Worm (Caenorhabditis elegans): Measurements from ENCODE around the gene srw-103.

The srw-103 gene

DNA sequence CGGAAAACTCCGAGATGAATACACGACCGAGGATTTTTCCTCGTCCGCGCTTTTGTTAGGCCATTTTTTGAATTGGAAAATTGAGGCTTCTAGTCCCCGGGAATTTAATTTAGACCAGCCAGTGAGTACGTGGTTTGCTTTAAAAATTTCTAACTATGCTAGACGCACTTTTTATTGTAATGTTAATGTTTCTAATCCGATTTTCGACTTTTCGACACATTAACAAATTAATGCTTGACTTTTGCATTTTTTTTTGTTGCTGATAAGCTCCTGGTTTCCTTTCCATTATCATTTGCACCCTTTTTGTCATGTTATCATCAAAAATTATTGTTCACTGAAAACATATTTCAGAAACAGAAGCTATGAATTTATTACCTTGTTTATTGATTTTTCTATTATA, 39.9 kb downstream of the srw-103 start, which contains the start of gene clec-204:
Gene clec-204, plus strand, starts transcription at position 301 of the 400 bp plus-strand sequence.
- no peak for TF ChIP-seq sdz-12 (GFP tag; optimal IDR thresholded peaks at IDR 0.05)
- TF ChIP-seq lsy-2 (tag; optimal IDR thresholded peaks at IDR 0.05), result no peak
- TF ChIP-seq lin-13 (GFP tag; optimal IDR thresholded peaks at IDR 0.05), result no peak
- no peak for TF ChIP-seq tra-1 (GFP tag; IDR thresholded peaks at IDR 0.05)
- no peak for TF ChIP-seq hmg-1.1 (GFP tag; IDR thresholded peaks at IDR 0.05)
- no peak for TF ChIP-seq zip-2 (tag; optimal IDR thresholded peaks at IDR 0.05)
- TF ChIP-seq fos-1 (tag; optimal IDR thresholded peaks at IDR 0.05), result no peak
- TF ChIP-seq pqm-1 (tag; optimal IDR thresholded peaks at IDR 0.05), result peak; percentile 55
- TF ChIP-seq daf-8 (GFP tag; IDR thresholded peaks at IDR 0.05), result no peak
- TF ChIP-seq aha-1 (tag), result peak; percentile 23
- TF ChIP-seq mxl-2 (GFP tag; conservative IDR thresholded peaks at IDR 0.05), result no peak

DNA sequence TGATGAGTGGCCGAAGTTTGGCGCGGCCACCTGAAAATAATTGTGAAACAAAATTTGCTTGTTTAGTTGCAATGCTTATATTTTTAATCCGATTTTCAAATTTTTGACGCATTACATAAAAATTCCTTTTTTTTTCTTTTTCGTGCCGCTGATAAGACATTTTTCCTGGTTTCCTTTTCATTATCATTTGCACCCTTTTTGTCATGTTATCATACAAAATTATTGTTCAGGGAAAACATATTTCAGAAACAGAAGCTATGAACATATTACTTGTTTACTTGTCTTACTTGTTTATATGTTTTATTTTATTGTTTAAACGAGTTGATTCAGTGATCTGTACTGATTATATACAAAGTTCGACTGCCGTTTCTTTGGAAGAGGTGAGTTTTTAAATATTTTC, 43.7 kb downstream of the srw-103 start, which contains the start of gene clec-205:
Gene clec-205, plus strand, starts transcription at position 212 of the 400 bp plus-strand sequence.
- TF ChIP-seq daf-16 (GFP tag; optimal IDR thresholded peaks at IDR 0.05) (no peak), daf-16 (tag; optimal IDR thresholded peaks at IDR 0.05) (peak; percentile 86), lsy-2 (tag; optimal IDR thresholded peaks at IDR 0.05) (no peak), hmg-1.1 (GFP tag; IDR thresholded peaks at IDR 0.05) (no peak), ztf-11 (tag; optimal IDR thresholded peaks at IDR 0.05) (no peak), mep-1 (tag; optimal IDR thresholded peaks at IDR 0.05) (no peak), pha-4 (GFP tag; IDR thresholded peaks at IDR 0.05) (no peak), pha-4 (tag; optimal IDR thresholded peaks at IDR 0.05) (no peak), madf-9 (GFP tag; conservative IDR thresholded peaks at IDR 0.05) (no peak), nhr-77 (tag; optimal IDR thresholded peaks at IDR 0.05) (peak; percentile 1), dmd-6 (GFP tag; IDR thresholded peaks at IDR 0.05) (peak; percentile 36; the same call in 1 of the 2 replicates), nhr-28 (tag; optimal IDR thresholded peaks at IDR 0.05) (peak; percentile 39), pqm-1 (tag; optimal IDR thresholded peaks at IDR 0.05) (peak; percentile 53), hif-1 (tag; optimal IDR thresholded peaks at IDR 0.05) (no peak)

DNA sequence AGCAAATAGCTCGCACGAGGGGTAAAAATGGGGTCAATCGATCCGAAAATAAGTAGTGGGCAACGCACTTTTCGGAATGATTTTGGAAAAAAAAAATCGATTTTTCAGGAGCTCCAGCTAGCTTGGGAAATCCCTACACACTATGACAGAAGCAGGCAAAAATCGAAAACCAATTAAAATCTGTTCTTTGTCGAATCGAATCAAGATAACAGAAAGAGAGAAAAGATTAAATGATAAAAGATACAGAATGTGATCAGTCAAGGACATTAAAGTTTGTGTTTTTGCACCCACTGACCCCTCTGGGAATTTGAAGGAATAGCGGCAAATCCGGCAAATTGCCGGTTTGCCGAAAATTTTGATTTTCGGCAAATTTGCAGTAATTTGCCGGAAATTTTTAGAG, 50.4 kb downstream of the srw-103 start:
- TF ChIP-seq nhr-28 (tag; optimal IDR thresholded peaks at IDR 0.05), result peak; percentile 22
- TF ChIP-seq tag-97 (GFP tag; IDR thresholded peaks at IDR 0.05), result no peak
- TF ChIP-seq F49E8.2 (tag; optimal IDR thresholded peaks at IDR 0.05; ENCODE audit: borderline replicate concordance), result no peak
- TF ChIP-seq arid-1 (GFP tag; conservative IDR thresholded peaks at IDR 0.05), result no peak
- TF ChIP-seq nhr-77 (tag; optimal IDR thresholded peaks at IDR 0.05), result no peak
